Fruit fly (Drosophila melanogaster): ENCODE data around the gene Usp39.

dm6 chrX:18814373-18814772 is 43.6 kb upstream of the Usp39 start:
- TF ChIP-seq Stat92E (GFP tag; optimal IDR thresholded peaks at IDR 0.05) (no peak), slp2 (GFP tag; optimal IDR thresholded peaks at IDR 0.05) (no peak), Lpt (GFP tag; optimal IDR thresholded peaks at IDR 0.05) (no peak), sc (optimal IDR thresholded peaks at IDR 0.05) (no peak), sc (GFP tag; optimal IDR thresholded peaks at IDR 0.05) (no peak), bowl (GFP tag; IDR thresholded peaks at IDR 0.05) (no peak), CG5245 (GFP tag; optimal IDR thresholded peaks at IDR 0.05) (no peak)
